Fruit fly (Drosophila melanogaster): ENCODE measurements around the gene CG15020.

CG15020 gene

DNA sequence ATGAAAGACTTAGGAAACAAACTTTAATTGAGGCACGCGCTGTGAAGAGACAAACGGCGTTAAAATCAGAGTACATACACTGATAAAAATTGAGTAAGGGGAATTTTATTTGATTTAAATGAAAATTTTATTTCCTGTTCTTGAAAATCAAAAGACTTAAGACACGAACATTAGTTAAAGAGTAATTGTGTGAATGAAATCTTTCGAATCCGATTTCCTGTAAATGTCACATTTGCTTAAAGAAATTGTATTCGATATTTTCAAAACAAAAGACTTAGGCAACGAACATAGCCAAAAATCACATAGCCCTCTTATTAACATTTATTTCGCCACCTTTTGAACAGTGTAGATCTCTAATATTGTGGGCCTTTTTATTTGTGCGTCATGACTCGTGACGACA is 24.4 kb downstream of the CG15020 start (continued):
- TF ChIP-seq pho (GFP tag; optimal IDR thresholded peaks at IDR 0.05) = no peak
- 0 out of 2 replicates have a peak, but pooled peaks have one; percentile 12 for TF ChIP-seq toy (GFP tag; IDR thresholded peaks at IDR 0.05)
- TF ChIP-seq CG4328 (GFP tag; optimal IDR thresholded peaks at IDR 0.05) = no peak
- TF ChIP-seq CG7556 (GFP tag; optimal IDR thresholded peaks at IDR 0.05) = peak; percentile 14
- no peak for TF ChIP-seq Usf (GFP tag; optimal IDR thresholded peaks at IDR 0.05)
- no peak for TF ChIP-seq klu (GFP tag; IDR thresholded peaks at IDR 0.05)
- no peak for TF ChIP-seq danr (GFP tag; IDR thresholded peaks at IDR 0.05)
- TF ChIP-seq slbo (GFP tag; IDR thresholded peaks at IDR 0.05) = peak; percentile 28; the same call in 1 of the 2 replicates
- TF ChIP-seq CG6854 (GFP tag; optimal IDR thresholded peaks at IDR 0.05) = peak; percentile 22
- TF ChIP-seq wor (GFP tag; IDR thresholded peaks at IDR 0.05) = no peak
- no peak for TF ChIP-seq kay (GFP tag; optimal IDR thresholded peaks at IDR 0.05)
- no peak for TF ChIP-seq CG16815 (GFP tag; optimal IDR thresholded peaks at IDR 0.05)
- TF ChIP-seq CG4854 (GFP tag; optimal IDR thresholded peaks at IDR 0.05) = no peak
- no peak for TF ChIP-seq bbx (GFP tag; IDR thresholded peaks at IDR 0.05; ENCODE audit: partially characterized antibody)
- no peak for TF ChIP-seq CG16779 (GFP tag; IDR thresholded peaks at IDR 0.05)
- no peak for TF ChIP-seq CG1233 (GFP tag; optimal IDR thresholded peaks at IDR 0.05)
- 0 out of 3 replicates have a peak, but pooled peaks have one; percentile 25 for TF ChIP-seq CG11695 (GFP tag; IDR thresholded peaks at IDR 0.05)
- no peak for TF ChIP-seq Elba2 (GFP tag; optimal IDR thresholded peaks at IDR 0.05)
- no peak for TF ChIP-seq CG3838 (GFP tag; optimal IDR thresholded peaks at IDR 0.05)
- 0 out of 3 replicates have a peak, but pooled peaks have one; percentile 28 for TF ChIP-seq CG17361 (GFP tag; IDR thresholded peaks at IDR 0.05)
- peak; percentile 57 for TF ChIP-seq mam (GFP tag; optimal IDR thresholded peaks at IDR 0.05)
- no peak for TF ChIP-seq Spps (tag; optimal IDR thresholded peaks at IDR 0.05)
- peak; percentile 1 for TF ChIP-seq ind (GFP tag; optimal IDR thresholded peaks at IDR 0.05)
- no peak for TF ChIP-seq CG34376 (GFP tag; optimal IDR thresholded peaks at IDR 0.05)
- peak; percentile 23 for TF ChIP-seq Med (GFP tag)
- peak; percentile 22 for TF ChIP-seq Fer3 (tag; optimal IDR thresholded peaks at IDR 0.05)
- no peak for TF ChIP-seq jing (GFP tag; optimal IDR thresholded peaks at IDR 0.05)
- TF ChIP-seq CG6689 (GFP tag; IDR thresholded peaks at IDR 0.05) = peak; percentile 37; the same call in 1 of the 2 replicates
- no peak for TF ChIP-seq CG11723 (GFP tag; optimal IDR thresholded peaks at IDR 0.05)
- no peak for TF ChIP-seq fu2 (GFP tag; optimal IDR thresholded peaks at IDR 0.05)
- TF ChIP-seq bigmax (GFP tag; optimal IDR thresholded peaks at IDR 0.05) = no peak
- no peak for TF ChIP-seq zf30C (GFP tag; optimal IDR thresholded peaks at IDR 0.05)
- TF ChIP-seq CG17568 (GFP tag; optimal IDR thresholded peaks at IDR 0.05) = no peak
- TF ChIP-seq Aef1 (GFP tag; IDR thresholded peaks at IDR 0.05) = 0 out of 3 replicates have a peak, but pooled peaks have one; percentile 12
- no peak for TF ChIP-seq slou (GFP tag; optimal IDR thresholded peaks at IDR 0.05)
- TF ChIP-seq B-H2 (GFP tag; optimal IDR thresholded peaks at IDR 0.05) = no peak
- TF ChIP-seq CG7987 (GFP tag; optimal IDR thresholded peaks at IDR 0.05) = no peak
- TF ChIP-seq CG6791 (GFP tag; IDR thresholded peaks at IDR 0.05; ENCODE audit: partially characterized antibody) = no peak
- TF ChIP-seq CG4424 (GFP tag; optimal IDR thresholded peaks at IDR 0.05) = no peak
- peak; percentile 11 for TF ChIP-seq CG2120 (GFP tag; optimal IDR thresholded peaks at IDR 0.05)
- TF ChIP-seq odd (GFP tag; optimal IDR thresholded peaks at IDR 0.05) = no peak
- TF ChIP-seq H2.0 (GFP tag; IDR thresholded peaks at IDR 0.05) = no peak
- TF ChIP-seq Hr78 (GFP tag; optimal IDR thresholded peaks at IDR 0.05) = no peak
- no peak for TF ChIP-seq Sox102F (GFP tag; optimal IDR thresholded peaks at IDR 0.05)
- TF ChIP-seq Opbp (GFP tag; IDR thresholded peaks at IDR 0.05; ENCODE audit: partially characterized antibody) = no peak
- peak; percentile 43 for TF ChIP-seq sens (GFP tag)
- no peak for TF ChIP-seq CG1024 (GFP tag; IDR thresholded peaks at IDR 0.05)
- TF ChIP-seq CG11456 (GFP tag; IDR thresholded peaks at IDR 0.05) = no peak
- TF ChIP-seq CrebB (tag; optimal IDR thresholded peaks at IDR 0.05) = no peak
- TF ChIP-seq gsb (GFP tag; IDR thresholded peaks at IDR 0.05) = no peak
- TF ChIP-seq NFAT (GFP tag; IDR thresholded peaks at IDR 0.05) = peak; percentile 33; the same call in 1 of the 2 replicates
- no peak for TF ChIP-seq abd-A (tag; optimal IDR thresholded peaks at IDR 0.05)

Measured in whole organism, embryonic.